Worm (Caenorhabditis elegans) whole organism, late embryonic: ENCODE measurements around the gene T24C12.1.

Source experiments
- ceh-34 ChIP-seq: sonication (generic microtip); optimal IDR thresholded peaks from 2 replicates; lab custom pipeline; 2016; ENCODE audit warnings: mild to moderate bottlenecking, missing genetic modification characterization, missing compliant biosample characterization
- eyg-1 ChIP-seq: sonication (generic microtip); optimal IDR thresholded peaks from 2 replicates; lab custom pipeline; 2016; ENCODE audit warnings: missing genotype, missing genetic modification characterization, missing compliant biosample characterization
- hlh-13 ChIP-seq: fragments of 200-800 bp; sonication (Bioruptor generic); optimal IDR thresholded peaks from 2 replicates; lab custom pipeline; 2018; ENCODE audit warnings: mild to moderate bottlenecking, missing genetic modification characterization, missing compliant biosample characterization
- lin-11 ChIP-seq: fragments of 200-800 bp; sonication (Bioruptor generic); optimal IDR thresholded peaks from 2 replicates; lab custom pipeline; 2018; ENCODE audit warnings: mild to moderate bottlenecking, missing genetic modification characterization, missing compliant biosample characterization
- nhr-11 ChIP-seq: fragments of 150-350 bp; optimal IDR thresholded peaks from 2 replicates; lab custom pipeline; 2014; ENCODE audit warnings: missing biosample characterization, missing genetic modification characterization
- pat-9 ChIP-seq: fragments of 200-800 bp; sonication (Bioruptor generic); optimal IDR thresholded peaks from 2 replicates; lab custom pipeline; 2018; ENCODE audit warnings: mild to moderate bottlenecking, missing genetic modification characterization, moderate library complexity, missing compliant biosample characterization
- rnt-1 ChIP-seq: sonication (generic microtip); optimal IDR thresholded peaks from 2 replicates; lab custom pipeline; 2016; ENCODE audit warnings: missing genetic modification characterization, missing compliant biosample characterization
- unc-55 ChIP-seq: sonication (generic microtip); optimal IDR thresholded peaks from 2 replicates; lab custom pipeline; 2017; ENCODE audit warnings: missing biosample characterization, missing genetic modification reagents, missing genetic modification characterization
- unc-86 ChIP-seq: sonication (generic microtip); optimal IDR thresholded peaks from 2 replicates; lab custom pipeline; 2016; ENCODE audit warnings: missing genetic modification characterization, missing compliant biosample characterization

ce11 chrX:2231346-2231745 lies 32.1 kb downstream of the T24C12.1 start:
- TF ChIP-seq pat-9 (no peak), eyg-1 (no peak), lin-11 (tag; lab: Kevin White, UChicago) (no peak), rnt-1 (no peak), unc-55 (no peak), hlh-13 (GFP tag; lab: Kevin White, UChicago) (no peak), ceh-34 (tag; lab: Kevin White, UChicago) (no peak), unc-86 (no peak), nhr-11 (tag; lab: Kevin White, UChicago) (no peak)
